Worm (Caenorhabditis elegans): ENCODE results near the gene T07C4.12.

DNA sequence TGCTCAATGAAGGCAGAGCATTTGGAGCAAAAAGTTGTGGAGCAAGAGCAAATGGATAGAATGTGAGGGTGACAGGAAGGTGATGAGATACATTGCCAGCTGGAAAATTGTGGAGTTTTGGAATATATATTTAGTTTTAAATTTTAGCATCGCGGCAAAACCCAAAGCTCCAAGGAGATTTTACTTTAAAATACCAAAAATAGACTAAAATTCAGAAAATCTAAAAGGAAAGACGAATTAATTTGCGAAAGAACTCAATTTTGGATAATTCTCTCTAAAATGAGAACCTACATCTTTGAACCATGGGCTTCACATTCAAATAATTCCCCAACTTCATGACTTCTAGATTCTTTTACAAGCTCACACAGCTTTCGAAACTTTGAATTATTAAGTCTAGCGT is at the start of gene T07C4.12:
- TF ChIP-seq lsy-12 (tag; optimal IDR thresholded peaks at IDR 0.05) = no peak
- TF ChIP-seq nhr-23 (tag; optimal IDR thresholded peaks at IDR 0.05) = no peak
- no peak for TF ChIP-seq ama-1 (optimal IDR thresholded peaks at IDR 0.05)
